Worm (Caenorhabditis elegans) whole organism, young adult: ENCODE data around the gene F53F4.1.

Experiments
- B0019.2 ChIP-seq: fragments of 200-800 bp; sonication (Bioruptor generic); conservative IDR thresholded peaks from 2 replicates; pipeline ENCODE4 v1.3.6; 2022; ENCODE audit warnings: missing genetic modification reagents, missing genetic modification characterization, missing compliant biosample characterization
- C06A6.2 ChIP-seq: fragments of 200-800 bp; sonication (Bioruptor generic); conservative IDR thresholded peaks from 2 replicates; pipeline ENCODE4 v1.3.6; 2022; ENCODE audit warnings: missing genetic modification characterization, missing compliant biosample characterization
- F39B2.1 ChIP-seq: fragments of 200-800 bp; sonication (Bioruptor generic); IDR thresholded peaks from 2 replicates; pipeline ENCODE4 v1.3.6; 2022; ENCODE audit warnings: missing genetic modification reagents, missing genetic modification characterization, missing compliant biosample characterization
- F57C9.4 ChIP-seq: sonication (generic microtip); optimal IDR thresholded peaks from 2 replicates; lab custom pipeline; 2017; ENCODE audit warnings: mild to moderate bottlenecking, missing genetic modification characterization, missing compliant biosample characterization
- K12H6.12 ChIP-seq: fragments of 200-800 bp; sonication (Bioruptor generic); optimal IDR thresholded peaks from 2 replicates; lab custom pipeline; 2018; ENCODE audit warnings: mild to moderate bottlenecking, missing genetic modification characterization, missing compliant biosample characterization
- T07F8.4 ChIP-seq: sonication (generic microtip); optimal IDR thresholded peaks from 2 replicates; lab custom pipeline; 2016; ENCODE audit warnings: mild to moderate bottlenecking, missing genetic modification characterization, moderate library complexity, missing compliant biosample characterization
- Y53G8AR.9 ChIP-seq: fragments of 200-800 bp; sonication (Bioruptor generic); conservative IDR thresholded peaks from 2 replicates; pipeline ENCODE4 v1.3.6; 2022; ENCODE audit warnings: missing genetic modification reagents, missing genetic modification characterization, missing compliant biosample characterization
- Y56A3A.18 ChIP-seq: fragments of 200-800 bp; sonication (Bioruptor generic); IDR thresholded peaks from 2 replicates; pipeline ENCODE4 v1.3.6; 2022; ENCODE audit warnings: missing genetic modification reagents, missing genetic modification characterization, missing compliant biosample characterization
- Y79H2A.3 ChIP-seq: fragments of 200-800 bp; sonication (Bioruptor generic); conservative IDR thresholded peaks from 2 replicates; pipeline ENCODE4 v1.3.6; 2022; ENCODE audit warnings: missing genetic modification reagents, missing genetic modification characterization, missing compliant biosample characterization
- ama-1 ChIP-seq, 3 experiments: fragments of 150-350 bp in 1 of 3; sonication (generic microtip) in 2 of 3; optimal IDR thresholded peaks; 2 replicates each; lab custom pipeline; 2014 to 2018; ENCODE audit warnings: missing biosample characterization in 2 of 3, missing genetic modification characterization in 2 of 3, missing genetic modification reagents in 2 of 3
- aptf-3 ChIP-seq: fragments of 200-800 bp; sonication (Bioruptor generic); IDR thresholded peaks from 2 replicates; pipeline ENCODE4 v1.3.6; 2022; ENCODE audit warnings: missing genetic modification characterization, missing compliant biosample characterization
- atf-7 ChIP-seq: sonication (generic microtip); optimal IDR thresholded peaks from 2 replicates; lab custom pipeline; 2017; ENCODE audit warnings: mild to moderate bottlenecking, missing genetic modification characterization, missing compliant biosample characterization
- attf-5 ChIP-seq: fragments of 200-800 bp; sonication (Bioruptor generic); optimal IDR thresholded peaks from 2 replicates; lab custom pipeline; 2018; ENCODE audit warnings: mild to moderate bottlenecking, missing genetic modification characterization, missing compliant biosample characterization
- bed-1 ChIP-seq: fragments of 200-800 bp; sonication (Bioruptor generic); IDR thresholded peaks from 2 replicates; pipeline ENCODE4 v1.3.6; 2022; ENCODE audit warnings: missing genetic modification reagents, missing genetic modification characterization, missing compliant biosample characterization
- ceh-27 ChIP-seq: fragments of 200-800 bp; sonication (Bioruptor generic); optimal IDR thresholded peaks from 2 replicates; lab custom pipeline; 2018; ENCODE audit warnings: mild to moderate bottlenecking, missing genetic modification characterization, moderate library complexity, missing compliant biosample characterization
- chd-7 ChIP-seq: sonication (generic microtip); optimal IDR thresholded peaks from 2 replicates; lab custom pipeline; 2016; ENCODE audit warnings: mild to moderate bottlenecking, missing genetic modification characterization, moderate library complexity, missing compliant biosample characterization
- egl-18 ChIP-seq: fragments of 200-800 bp; sonication (Bioruptor generic); IDR thresholded peaks from 2 replicates; pipeline ENCODE4 v1.3.6; 2022; ENCODE audit warnings: missing genetic modification reagents, missing genetic modification characterization, missing compliant biosample characterization
- egl-44 ChIP-seq: fragments of 200-800 bp; sonication (Bioruptor generic); IDR thresholded peaks from 2 replicates; pipeline ENCODE4 v1.3.6; 2022; ENCODE audit warnings: missing genetic modification reagents, missing genetic modification characterization, missing compliant biosample characterization
- ets-4 ChIP-seq: fragments of 200-800 bp; sonication (Bioruptor generic); optimal IDR thresholded peaks from 2 replicates; lab custom pipeline; 2018; ENCODE audit warnings: mild to moderate bottlenecking, missing genetic modification characterization, missing compliant biosample characterization
- him-1 ChIP-seq: sonication (generic microtip); optimal IDR thresholded peaks from 2 replicates; lab custom pipeline; 2016; ENCODE audit warnings: missing genotype, missing genetic modification reagents, missing genetic modification characterization, missing compliant biosample characterization
- hlh-12 ChIP-seq: sonication (generic microtip); optimal IDR thresholded peaks from 2 replicates; lab custom pipeline; 2016; ENCODE audit warnings: missing genetic modification characterization, missing compliant biosample characterization
- hmg-1.2 ChIP-seq: fragments of 200-800 bp; sonication (Bioruptor generic); IDR thresholded peaks from 2 replicates; pipeline ENCODE4 v1.3.6; 2022; ENCODE audit warnings: missing genetic modification reagents, missing genetic modification characterization, missing compliant biosample characterization
- hmg-20 ChIP-seq: fragments of 200-800 bp; sonication (Bioruptor generic); IDR thresholded peaks from 2 replicates; pipeline ENCODE4 v1.3.6; 2022; ENCODE audit warnings: missing genetic modification reagents, missing genetic modification characterization, missing compliant biosample characterization
- let-607 ChIP-seq, 2 experiments: fragments of 200-800 bp in 1 of 2; sonication (Bioruptor generic) in 1 of 2; sonication (generic microtip) in 1 of 2; optimal IDR thresholded peaks; 2 replicates each; lab custom pipeline; 2016 to 2018; ENCODE audit warnings: mild to moderate bottlenecking in 2 of 2, missing compliant biosample characterization in 2 of 2, missing genetic modification characterization in 2 of 2, moderate library complexity in 2 of 2, missing genotype in 1 of 2
- lin-26 ChIP-seq: fragments of 200-800 bp; sonication (Bioruptor generic); IDR thresholded peaks from 2 replicates; pipeline ENCODE4 v1.3.6; 2022; ENCODE audit warnings: missing genetic modification reagents, missing genetic modification characterization, missing compliant biosample characterization
- lir-1 ChIP-seq: fragments of 200-800 bp; sonication (Bioruptor generic); conservative IDR thresholded peaks from 2 replicates; pipeline ENCODE4 v1.3.6; 2022; ENCODE audit warnings: missing genetic modification reagents, missing genetic modification characterization, missing compliant biosample characterization
- lsl-1 ChIP-seq: fragments of 200-800 bp; sonication (Bioruptor generic); optimal IDR thresholded peaks from 2 replicates; lab custom pipeline; 2018; ENCODE audit warnings: mild to moderate bottlenecking, missing genetic modification characterization, moderate library complexity, missing compliant biosample characterization
- madf-6 ChIP-seq: fragments of 200-800 bp; sonication (Bioruptor generic); IDR thresholded peaks from 2 replicates; pipeline ENCODE4 v1.3.6; 2022; ENCODE audit warnings: missing genetic modification reagents, missing genetic modification characterization, missing compliant biosample characterization
- mcd-1 ChIP-seq: fragments of 200-800 bp; sonication (Bioruptor generic); IDR thresholded peaks from 2 replicates; pipeline ENCODE4 v1.3.6; 2022; ENCODE audit warnings: missing genetic modification reagents, missing genetic modification characterization, missing compliant biosample characterization
- mel-28 ChIP-seq: sonication (generic microtip); optimal IDR thresholded peaks from 2 replicates; lab custom pipeline; 2016; ENCODE audit warnings: borderline replicate concordance, mild to moderate bottlenecking, missing genetic modification characterization, missing compliant biosample characterization
- nfya-2 ChIP-seq: fragments of 200-800 bp; sonication (Bioruptor generic); IDR thresholded peaks from 2 replicates; pipeline ENCODE4 v1.3.6; 2022; ENCODE audit warnings: missing genetic modification reagents, missing genetic modification characterization, missing compliant biosample characterization
- nhr-120 ChIP-seq: fragments of 200-800 bp; sonication (Bioruptor generic); IDR thresholded peaks from 2 replicates; pipeline ENCODE4 v1.3.6; 2022; ENCODE audit warnings: missing genetic modification characterization, missing compliant biosample characterization
- nhr-27 ChIP-seq: fragments of 200-800 bp; sonication (Bioruptor generic); optimal IDR thresholded peaks from 2 replicates; lab custom pipeline; 2018; ENCODE audit warnings: mild to moderate bottlenecking, missing genetic modification characterization, moderate library complexity, missing compliant biosample characterization
- nhr-80 ChIP-seq: sonication (generic microtip); optimal IDR thresholded peaks from 2 replicates; lab custom pipeline; 2016; ENCODE audit warnings: missing genetic modification characterization, missing compliant biosample characterization
- pha-4 ChIP-seq: fragments of 150-350 bp; sonication (generic microtip); optimal IDR thresholded peaks from 2 replicates; lab custom pipeline; 2014; ENCODE audit warnings: missing biosample characterization, missing genetic modification reagents, missing genetic modification characterization
- rcor-1 ChIP-seq: fragments of 200-800 bp; sonication (Bioruptor generic); IDR thresholded peaks from 2 replicates; pipeline ENCODE4 v1.3.6; 2022; ENCODE audit warnings: missing genetic modification reagents, missing genetic modification characterization, missing compliant biosample characterization
- repo-1 ChIP-seq: sonication (generic microtip); optimal IDR thresholded peaks from 2 replicates; lab custom pipeline; 2017; ENCODE audit warnings: mild to moderate bottlenecking, missing genetic modification characterization, missing compliant biosample characterization
- rpc-1 ChIP-seq, 2 experiments: fragments of 150-350 bp in 1 of 2; sonication (generic microtip) in 1 of 2; optimal IDR thresholded peaks; 2 replicates each; lab custom pipeline; 2014 to 2018; ENCODE audit warnings: missing biosample characterization in 1 of 2, missing genetic modification characterization in 1 of 2, missing genetic modification reagents in 1 of 2, missing genotype in 1 of 2
- sea-2 ChIP-seq: fragments of 200-800 bp; sonication (Bioruptor generic); IDR thresholded peaks from 2 replicates; pipeline ENCODE4 v1.3.6; 2022; ENCODE audit warnings: missing genetic modification characterization, missing compliant biosample characterization
- snpc-1.3 ChIP-seq: sonication (generic microtip); optimal IDR thresholded peaks from 2 replicates; lab custom pipeline; 2017; ENCODE audit warnings: missing genetic modification characterization, mild to moderate bottlenecking, missing compliant biosample characterization, antibody characterized with exemption, moderate library complexity, missing genotype, missing genetic modification reagents; ENCODE audit not compliant: insufficient read depth
- snpc-3.4 ChIP-seq: sonication (generic microtip); optimal IDR thresholded peaks from 2 replicates; lab custom pipeline; 2017; ENCODE audit warnings: missing genetic modification characterization, mild to moderate bottlenecking, missing compliant biosample characterization, antibody characterized with exemption, moderate library complexity, missing genotype, missing genetic modification reagents
- somi-1 ChIP-seq: fragments of 200-800 bp; sonication (Bioruptor generic); optimal IDR thresholded peaks from 2 replicates; lab custom pipeline; 2018; ENCODE audit warnings: mild to moderate bottlenecking, missing genetic modification characterization, missing compliant biosample characterization
- tbx-9 ChIP-seq: sonication (generic microtip); optimal IDR thresholded peaks from 2 replicates; lab custom pipeline; 2016; ENCODE audit warnings: borderline replicate concordance, missing genetic modification characterization, inconsistent platforms, missing compliant biosample characterization
- unc-62 ChIP-seq: fragments of 150-350 bp; optimal IDR thresholded peaks from 2 replicates; lab custom pipeline; 2014; ENCODE audit warnings: missing biosample characterization, missing genetic modification reagents, missing genetic modification characterization
- zfh-2 ChIP-seq: fragments of 200-800 bp; sonication (Bioruptor generic); conservative IDR thresholded peaks from 2 replicates; pipeline ENCODE4 v1.3.6; 2022; ENCODE audit warnings: missing genetic modification reagents, missing genetic modification characterization, missing compliant biosample characterization
- zim-3 ChIP-seq: sonication (generic microtip); optimal IDR thresholded peaks from 2 replicates; lab custom pipeline; 2017; ENCODE audit warnings: mild to moderate bottlenecking, missing genetic modification characterization, moderate library complexity, missing compliant biosample characterization
- ztf-22 ChIP-seq: fragments of 200-800 bp; sonication (Bioruptor generic); optimal IDR thresholded peaks from 2 replicates; lab custom pipeline; 2018; ENCODE audit warnings: mild to moderate bottlenecking, missing genetic modification characterization, moderate library complexity, missing compliant biosample characterization
- ztf-26 ChIP-seq: sonication (generic microtip); optimal IDR thresholded peaks from 2 replicates; lab custom pipeline; 2017; ENCODE audit warnings: missing genetic modification characterization, missing compliant biosample characterization
- ztf-6 ChIP-seq: fragments of 200-800 bp; sonication (Bioruptor generic); IDR thresholded peaks from 2 replicates; pipeline ENCODE4 v1.3.6; 2022; ENCODE audit warnings: missing genetic modification reagents, missing genetic modification characterization, missing compliant biosample characterization

F53F4.1 gene

ce11 chrV:13568533-13568932 lies 16.1 kb upstream of the F53F4.1 start, which contains the start of the genes nuaf-1 and bir-2 (continued):
- no peak for TF ChIP-seq egl-44 (GFP tag; lab: Robert Waterston, UW)
- 0 out of 2 replicates have a peak, but pooled peaks have one; percentile 8 for TF ChIP-seq hmg-1.2 (GFP tag; lab: Robert Waterston, UW)
- no peak for TF ChIP-seq let-607 (tag; optimal IDR thresholded peaks at IDR 0.05; lab: Kevin White, UChicago)
- TF ChIP-seq C06A6.2 (GFP tag; lab: Robert Waterston, UW), result no peak
- peak; percentile 94 for TF ChIP-seq mcd-1 (GFP tag; lab: Robert Waterston, UW)
- TF ChIP-seq ztf-22 (GFP tag; lab: Kevin White, UChicago), result no peak
- TF ChIP-seq rpc-1 (optimal IDR thresholded peaks at IDR 0.05; lab: Kevin White, UChicago), result no peak
- no peak for TF ChIP-seq rpc-1 (tag; optimal IDR thresholded peaks at IDR 0.05; lab: Kevin White, UChicago)
- TF ChIP-seq nhr-80 (tag; lab: Kevin White, UChicago), result peak; percentile 8
- TF ChIP-seq mel-28, result no peak
- no peak for TF ChIP-seq zfh-2 (GFP tag; lab: Robert Waterston, UW)
- no peak for TF ChIP-seq lir-1 (GFP tag; lab: Robert Waterston, UW)
- peak; percentile 41 for TF ChIP-seq lsl-1 (GFP tag; lab: Kevin White, UChicago)
- TF ChIP-seq K12H6.12 (tag; lab: Kevin White, UChicago), result no peak
- TF ChIP-seq hmg-20 (GFP tag; lab: Robert Waterston, UW), result no peak
- TF ChIP-seq nfya-2 (GFP tag; lab: Robert Waterston, UW), result no peak
- no peak for TF ChIP-seq chd-7 (tag; lab: Kevin White, UChicago)
- TF ChIP-seq ama-1 (optimal IDR thresholded peaks at IDR 0.05; lab: Kevin White, UChicago), result no peak
- TF ChIP-seq ama-1 (GFP tag; optimal IDR thresholded peaks at IDR 0.05; lab: Kevin White, UChicago), result no peak
- TF ChIP-seq attf-5 (GFP tag; lab: Kevin White, UChicago), result peak; percentile 9
- peak; percentile 67 for TF ChIP-seq snpc-3.4 (tag; lab: Kevin White, UChicago)
- TF ChIP-seq bed-1 (GFP tag; lab: Robert Waterston, UW), result no peak
- peak; percentile 63 for TF ChIP-seq madf-6 (GFP tag; lab: Robert Waterston, UW)
- TF ChIP-seq Y56A3A.18 (GFP tag; lab: Robert Waterston, UW), result no peak
- no peak for TF ChIP-seq somi-1
- TF ChIP-seq pha-4 (tag; lab: Kevin White, UChicago), result no peak
- TF ChIP-seq F39B2.1 (GFP tag; lab: Robert Waterston, UW), result no peak
- no peak for TF ChIP-seq B0019.2 (GFP tag; lab: Robert Waterston, UW)
- no peak for TF ChIP-seq lin-26 (GFP tag; lab: Robert Waterston, UW)
- no peak for TF ChIP-seq snpc-1.3
- TF ChIP-seq ets-4 (GFP tag; lab: Kevin White, UChicago), result no peak
- no peak for TF ChIP-seq F57C9.4 (tag; lab: Kevin White, UChicago)
- no peak for TF ChIP-seq repo-1 (tag; lab: Kevin White, UChicago)
- no peak for TF ChIP-seq Y53G8AR.9 (GFP tag; lab: Robert Waterston, UW)
- no peak for TF ChIP-seq ztf-26 (tag; lab: Kevin White, UChicago)
- TF ChIP-seq tbx-9 (tag; lab: Kevin White, UChicago), result no peak
- TF ChIP-seq ceh-27 (GFP tag; lab: Kevin White, UChicago), result no peak
- no peak for TF ChIP-seq zim-3 (tag; lab: Kevin White, UChicago)
- TF ChIP-seq sea-2 (GFP tag; lab: Robert Waterston, UW), result no peak
- no peak for TF ChIP-seq him-1 (tag; lab: Kevin White, UChicago)
- no peak for TF ChIP-seq nhr-27 (tag; lab: Kevin White, UChicago)
- TF ChIP-seq T07F8.4, result no peak
- TF ChIP-seq atf-7 (tag; lab: Kevin White, UChicago), result no peak
- TF ChIP-seq egl-18 (GFP tag; lab: Robert Waterston, UW), result no peak
- no peak for TF ChIP-seq hlh-12 (tag; lab: Kevin White, UChicago)
- TF ChIP-seq Y79H2A.3 (GFP tag; lab: Robert Waterston, UW), result no peak
- no peak for TF ChIP-seq aptf-3
- TF ChIP-seq rcor-1 (GFP tag; lab: Robert Waterston, UW), result peak; percentile 29; the same call in 1 of the 2 replicates
- TF ChIP-seq ztf-6 (GFP tag; lab: Robert Waterston, UW), result no peak
- no peak for TF ChIP-seq nhr-120 (GFP tag; lab: Robert Waterston, UW)
- TF ChIP-seq unc-62 (GFP tag; lab: Kevin White, UChicago), result no peak
